Worm (Caenorhabditis elegans) whole organism, L4 larva: ENCODE results near the gene ZK938.3.
A peak's percentile ranks its signal among the peaks of the same experiment; 100 is the strongest.

ENCODE experiments used
- D1046.2 ChIP-seq: fragments of 200-800 bp; sonication (Bioruptor generic); IDR thresholded peaks from 2 replicates; pipeline ENCODE4 v1.3.6; 2022; ENCODE audit warnings: missing genetic modification characterization, missing compliant biosample characterization
- F10B5.3 ChIP-seq: sonication (generic microtip); optimal IDR thresholded peaks from 2 replicates; lab custom pipeline; 2016; ENCODE audit warnings: mild to moderate bottlenecking, missing genetic modification characterization, missing compliant biosample characterization
- T26A8.4 ChIP-seq: fragments of 200-800 bp; sonication (Bioruptor generic); IDR thresholded peaks from 2 replicates; pipeline ENCODE4 v1.3.6; 2022; ENCODE audit warnings: missing genetic modification characterization, missing compliant biosample characterization
- arid-1 ChIP-seq: fragments of 200-800 bp; sonication (Bioruptor generic); conservative IDR thresholded peaks from 2 replicates; pipeline ENCODE4 v1.3.6; 2022; ENCODE audit warnings: missing genetic modification reagents, missing genetic modification characterization, missing compliant biosample characterization
- attf-4 ChIP-seq: sonication (generic microtip); optimal IDR thresholded peaks from 3 replicates; lab custom pipeline; 2017; ENCODE audit warnings: missing biosample characterization, missing genetic modification characterization
- ceh-20 ChIP-seq: fragments of 200-800 bp; sonication (Bioruptor generic); IDR thresholded peaks from 2 replicates; pipeline ENCODE4 v1.3.6; 2022; ENCODE audit warnings: missing genetic modification reagents, missing genetic modification characterization, missing compliant biosample characterization
- ceh-62 ChIP-seq: sonication (generic microtip); optimal IDR thresholded peaks from 2 replicates; lab custom pipeline; 2017; ENCODE audit warnings: missing biosample characterization, missing genetic modification characterization
- ceh-82 ChIP-seq: sonication (generic microtip); optimal IDR thresholded peaks from 2 replicates; lab custom pipeline; 2017; ENCODE audit warnings: missing biosample characterization, missing genetic modification characterization
- ces-1 ChIP-seq: fragments of 150-350 bp; sonication (generic microtip); optimal IDR thresholded peaks from 4 replicates; lab custom pipeline; 2014; ENCODE audit warnings: missing biosample characterization, missing genetic modification reagents, missing genetic modification characterization
- cey-2 ChIP-seq: sonication (generic microtip); optimal IDR thresholded peaks from 3 replicates; lab custom pipeline; 2017; ENCODE audit warnings: missing genetic modification characterization, mild to moderate bottlenecking, missing compliant biosample characterization, antibody characterized with exemption, borderline replicate concordance; ENCODE audit not compliant: insufficient read depth
- daf-16 ChIP-seq, 3 experiments: sonication (generic microtip); optimal IDR thresholded peaks; 2 replicates each; lab custom pipeline; 2016 to 2017; ENCODE audit warnings: missing genetic modification characterization in 3 of 3, missing genetic modification reagents in 3 of 3, mild to moderate bottlenecking in 2 of 3, missing compliant biosample characterization in 2 of 3, missing biosample characterization in 1 of 3, moderate library complexity in 1 of 3
- daf-8 ChIP-seq: fragments of 200-800 bp; sonication (Bioruptor generic); IDR thresholded peaks from 2 replicates; pipeline ENCODE4 v1.3.6; 2022; ENCODE audit warnings: missing genetic modification characterization, missing compliant biosample characterization
- dmd-6 ChIP-seq: fragments of 200-800 bp; sonication (Bioruptor generic); IDR thresholded peaks from 2 replicates; pipeline ENCODE4 v1.3.6; 2022; ENCODE audit warnings: missing genetic modification reagents, missing genetic modification characterization, missing compliant biosample characterization
- dmd-8 ChIP-seq: fragments of 200-800 bp; sonication (Bioruptor generic); IDR thresholded peaks from 2 replicates; pipeline ENCODE4 v1.3.6; 2022; ENCODE audit warnings: missing genetic modification characterization, missing compliant biosample characterization
- dpl-1 ChIP-seq: fragments of 150-350 bp; optimal IDR thresholded peaks from 2 replicates; lab custom pipeline; 2014; ENCODE audit warnings: missing biosample characterization, missing genetic modification reagents, missing genetic modification characterization
- duxl-1 ChIP-seq: sonication (generic microtip); optimal IDR thresholded peaks from 2 replicates; lab custom pipeline; 2016; ENCODE audit warnings: mild to moderate bottlenecking, missing genetic modification characterization, moderate library complexity, missing compliant biosample characterization; ENCODE audit not compliant: poor library complexity
- dve-1 ChIP-seq: sonication (generic microtip); optimal IDR thresholded peaks from 2 replicates; lab custom pipeline; 2017; ENCODE audit warnings: antibody characterized with exemption, mild to moderate bottlenecking, missing genetic modification characterization, missing compliant biosample characterization; ENCODE audit not compliant: insufficient read depth
- egl-43 ChIP-seq: fragments of 200-800 bp; sonication (Bioruptor generic); IDR thresholded peaks from 2 replicates; pipeline ENCODE4 v1.3.6; 2022; ENCODE audit warnings: missing genetic modification reagents, missing genetic modification characterization, missing compliant biosample characterization
- hif-1 ChIP-seq, 2 experiments: sonication (generic microtip); optimal IDR thresholded peaks; 2 replicates each; lab custom pipeline; 2016 to 2017; ENCODE audit warnings: missing compliant biosample characterization in 2 of 2, missing genetic modification characterization in 2 of 2, missing genetic modification reagents in 2 of 2, missing genotype in 2 of 2, mild to moderate bottlenecking in 1 of 2
- hlh-11 ChIP-seq: fragments of 200-800 bp; sonication (Bioruptor generic); optimal IDR thresholded peaks from 2 replicates; lab custom pipeline; 2018; ENCODE audit warnings: mild to moderate bottlenecking, missing genetic modification characterization, missing compliant biosample characterization
- hlh-30 ChIP-seq: sonication (generic microtip); optimal IDR thresholded peaks from 2 replicates; lab custom pipeline; 2017; ENCODE audit warnings: antibody characterized with exemption, mild to moderate bottlenecking, missing genetic modification characterization, missing compliant biosample characterization; ENCODE audit not compliant: insufficient read depth
- hmg-1.1 ChIP-seq: fragments of 200-800 bp; sonication (Bioruptor generic); IDR thresholded peaks from 2 replicates; pipeline ENCODE4 v1.3.6; 2022; ENCODE audit warnings: missing genetic modification reagents, missing genetic modification characterization, missing compliant biosample characterization
- lim-7 ChIP-seq: fragments of 200-800 bp; sonication (Bioruptor generic); IDR thresholded peaks from 2 replicates; pipeline ENCODE4 v1.3.6; 2022; ENCODE audit warnings: missing genetic modification characterization, missing compliant biosample characterization
- lin-29 ChIP-seq: fragments of 200-800 bp; sonication (Bioruptor generic); IDR thresholded peaks from 2 replicates; pipeline ENCODE4 v1.3.6; 2022; ENCODE audit warnings: missing genetic modification reagents, missing genetic modification characterization, missing compliant biosample characterization
- lsy-2 ChIP-seq, 2 experiments: fragments of 150-350 bp in 1 of 2; sonication (generic microtip) in 1 of 2; optimal IDR thresholded peaks; 2 replicates each; lab custom pipeline; 2014 to 2017; ENCODE audit warnings: missing biosample characterization in 2 of 2, missing genetic modification characterization in 2 of 2
- mdl-1 ChIP-seq, 2 experiments: fragments of 150-350 bp in 1 of 2; sonication (generic microtip) in 1 of 2; optimal IDR thresholded peaks; 2 replicates each; lab custom pipeline; 2014 to 2017; ENCODE audit warnings: missing biosample characterization in 2 of 2, missing genetic modification characterization in 2 of 2
- mdt-29 ChIP-seq: fragments of 200-800 bp; sonication (Bioruptor generic); IDR thresholded peaks from 2 replicates; pipeline ENCODE4 v1.3.6; 2022; ENCODE audit warnings: missing genetic modification reagents, missing genetic modification characterization, missing compliant biosample characterization
- mes-2 ChIP-seq: sonication (generic microtip); optimal IDR thresholded peaks from 2 replicates; lab custom pipeline; 2016; ENCODE audit warnings: missing genotype, mild to moderate bottlenecking, missing genetic modification characterization, missing compliant biosample characterization; ENCODE audit not compliant: poor library complexity, severe bottlenecking
- mxl-3 ChIP-seq: fragments of 200-800 bp; sonication (Bioruptor generic); optimal IDR thresholded peaks from 2 replicates; lab custom pipeline; 2018; ENCODE audit warnings: mild to moderate bottlenecking, missing genetic modification characterization, missing compliant biosample characterization
- nhr-102 ChIP-seq: sonication (generic microtip); optimal IDR thresholded peaks from 2 replicates; lab custom pipeline; 2016; ENCODE audit warnings: mild to moderate bottlenecking, missing genetic modification characterization, moderate library complexity, missing compliant biosample characterization
- nhr-11 ChIP-seq: fragments of 150-350 bp; optimal IDR thresholded peaks from 2 replicates; lab custom pipeline; 2014; ENCODE audit warnings: missing biosample characterization, missing genetic modification characterization
- nhr-111 ChIP-seq: fragments of 200-800 bp; sonication (Bioruptor generic); optimal IDR thresholded peaks from 2 replicates; lab custom pipeline; 2018; ENCODE audit warnings: mild to moderate bottlenecking, missing genetic modification characterization, missing compliant biosample characterization
- nhr-237 ChIP-seq: sonication (generic microtip); optimal IDR thresholded peaks from 2 replicates; lab custom pipeline; 2017; ENCODE audit warnings: missing biosample characterization, missing genetic modification characterization
- nhr-25 ChIP-seq: sonication (generic microtip); optimal IDR thresholded peaks from 2 replicates; lab custom pipeline; 2017; ENCODE audit warnings: missing genetic modification characterization, mild to moderate bottlenecking, missing compliant biosample characterization, antibody characterized with exemption, moderate library complexity, borderline replicate concordance; ENCODE audit not compliant: insufficient read depth
- nhr-28 ChIP-seq: fragments of 150-350 bp; optimal IDR thresholded peaks from 2 replicates; lab custom pipeline; 2014; ENCODE audit warnings: missing biosample characterization, missing genetic modification characterization
- nhr-41 ChIP-seq: fragments of 200-800 bp; sonication (Bioruptor generic); IDR thresholded peaks from 2 replicates; pipeline ENCODE4 v1.3.6; 2022; ENCODE audit warnings: missing genetic modification reagents, missing genetic modification characterization, missing compliant biosample characterization
- nhr-77 ChIP-seq: fragments of 150-350 bp; optimal IDR thresholded peaks from 2 replicates; lab custom pipeline; 2014; ENCODE audit warnings: missing biosample characterization, missing genetic modification characterization
- pqm-1 ChIP-seq: sonication (generic microtip); optimal IDR thresholded peaks from 2 replicates; lab custom pipeline; 2017; ENCODE audit warnings: missing biosample characterization, missing genetic modification characterization
- rbr-2 ChIP-seq: sonication (generic microtip); optimal IDR thresholded peaks from 2 replicates; lab custom pipeline; 2016; ENCODE audit warnings: missing genotype, missing genetic modification characterization, missing compliant biosample characterization
- set-16 ChIP-seq: fragments of 200-800 bp; sonication (Bioruptor generic); IDR thresholded peaks from 2 replicates; pipeline ENCODE4 v1.3.6; 2022; ENCODE audit warnings: missing genetic modification reagents, missing genetic modification characterization, missing compliant biosample characterization
- snpc-1.2 ChIP-seq: fragments of 200-800 bp; sonication (Bioruptor generic); IDR thresholded peaks from 2 replicates; pipeline ENCODE4 v1.3.6; 2022; ENCODE audit warnings: missing genetic modification reagents, missing genetic modification characterization, missing compliant biosample characterization
- tag-97 ChIP-seq: fragments of 200-800 bp; sonication (Bioruptor generic); IDR thresholded peaks from 2 replicates; pipeline ENCODE4 v1.3.6; 2022; ENCODE audit warnings: missing genetic modification characterization, missing compliant biosample characterization
- unc-130 ChIP-seq: sonication (generic microtip); optimal IDR thresholded peaks from 2 replicates; lab custom pipeline; 2016; ENCODE audit warnings: missing genetic modification reagents, missing genetic modification characterization, missing compliant biosample characterization
- unc-62 ChIP-seq, 3 experiments: fragments of 150-350 bp in 1 of 3; sonication (generic microtip); optimal IDR thresholded peaks in 2 of 3; peaks in 1 of 3; 1 replicate in 1 of 3; 2 replicates in 2 of 3; lab custom pipeline; 2014 to 2017; ENCODE audit warnings: missing biosample characterization in 3 of 3, missing genetic modification characterization in 3 of 3, missing genetic modification reagents in 3 of 3, missing genotype in 1 of 3
- zag-1 ChIP-seq: fragments of 150-350 bp; optimal IDR thresholded peaks from 2 replicates; lab custom pipeline; 2014; ENCODE audit warnings: missing biosample characterization, missing genetic modification characterization
- zfp-2 ChIP-seq: sonication (generic microtip); optimal IDR thresholded peaks from 2 replicates; lab custom pipeline; 2016; ENCODE audit warnings: mild to moderate bottlenecking, missing genetic modification characterization, missing compliant biosample characterization
- zfp-3 ChIP-seq: fragments of 200-800 bp; sonication (Bioruptor generic); conservative IDR thresholded peaks from 2 replicates; pipeline ENCODE4 v1.3.6; 2022; ENCODE audit warnings: missing genetic modification reagents, missing genetic modification characterization, missing compliant biosample characterization

The ZK938.3 gene

DNA sequence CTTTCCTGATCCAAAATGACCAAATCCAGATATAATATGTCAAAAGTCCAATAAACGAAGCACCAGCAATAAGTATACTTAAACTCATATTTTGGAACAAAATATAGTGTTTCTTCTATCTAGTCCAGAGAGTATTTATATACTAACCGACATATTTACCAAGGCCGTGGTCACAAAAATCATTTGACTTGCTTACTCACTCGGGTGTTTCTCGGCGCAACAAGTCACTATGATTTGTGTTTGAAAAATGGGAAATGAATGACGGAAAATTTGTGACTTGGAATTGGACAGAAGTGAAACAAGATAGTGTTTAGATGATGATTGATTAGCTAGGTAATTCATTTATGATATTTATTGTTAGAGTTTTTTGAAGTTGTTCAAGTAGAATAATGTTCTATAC is 33.5 kb downstream of the ZK938.3 start, which contains the start of gene cyp-13A5:
cyp-13A5 (minus strand) TSS at position 112 of the 400 bp plus-strand sequence.
- TF ChIP-seq nhr-25 (tag; lab: Kevin White, UChicago) (no peak), dve-1 (tag; lab: Kevin White, UChicago) (peak; percentile 28), nhr-41 (GFP tag; lab: Robert Waterston, UW) (no peak), cey-2 (tag; lab: Kevin White, UChicago) (no peak), mxl-3 (GFP tag; lab: Kevin White, UChicago) (peak; percentile 26), nhr-77 (tag; lab: Kevin White, UChicago) (peak; percentile 73), daf-8 (GFP tag; lab: Robert Waterston, UW) (no peak), nhr-102 (tag; lab: Kevin White, UChicago) (peak; percentile 64), zfp-2 (tag; lab: Kevin White, UChicago) (no peak), mes-2 (tag; lab: Kevin White, UChicago) (no peak), ceh-82 (tag; lab: Kevin White, UChicago) (no peak), F10B5.3 (tag; lab: Kevin White, UChicago) (no peak), mdt-29 (GFP tag; lab: Robert Waterston, UW) (no peak), rbr-2 (tag; lab: Kevin White, UChicago) (no peak), unc-130 (GFP tag; lab: Kevin White, UChicago) (no peak), D1046.2 (GFP tag; lab: Robert Waterston, UW) (no peak), ces-1 (GFP tag; lab: Kevin White, UChicago) (no peak), unc-62 (GFP tag; optimal IDR thresholded peaks at IDR 0.05 in 1 of 2; lab: Kevin White, UChicago) (peak in 1 of 2 experiments; percentile 77), unc-62 (tag; optimal IDR thresholded peaks at IDR 0.05; lab: Kevin White, UChicago) (no peak), ceh-62 (tag; lab: Kevin White, UChicago) (no peak), hlh-30 (tag; lab: Kevin White, UChicago) (peak; percentile 76), nhr-237 (tag; lab: Kevin White, UChicago) (no peak), egl-43 (GFP tag; lab: Robert Waterston, UW) (no peak), lin-29 (no peak), pqm-1 (peak; percentile 59), nhr-11 (peak; percentile 19), snpc-1.2 (GFP tag; lab: Robert Waterston, UW) (no peak), nhr-28 (tag; lab: Kevin White, UChicago) (peak; percentile 89), ceh-20 (peak; percentile 43; the same call in 1 of the 2 replicates), hlh-11 (tag; lab: Kevin White, UChicago) (peak; percentile 73), nhr-111 (GFP tag; lab: Kevin White, UChicago) (no peak), daf-16 (GFP tag; optimal IDR thresholded peaks at IDR 0.05; lab: Kevin White, UChicago) (no peak), daf-16 (tag; optimal IDR thresholded peaks at IDR 0.05; lab: Kevin White, UChicago) (peak; percentile 83), mdl-1 (tag; optimal IDR thresholded peaks at IDR 0.05; lab: Kevin White, UChicago) (peak in 1 of 2 experiments; percentile 46), dmd-6 (GFP tag; lab: Robert Waterston, UW) (peak; percentile 82), arid-1 (GFP tag; lab: Robert Waterston, UW) (no peak)

DNA sequence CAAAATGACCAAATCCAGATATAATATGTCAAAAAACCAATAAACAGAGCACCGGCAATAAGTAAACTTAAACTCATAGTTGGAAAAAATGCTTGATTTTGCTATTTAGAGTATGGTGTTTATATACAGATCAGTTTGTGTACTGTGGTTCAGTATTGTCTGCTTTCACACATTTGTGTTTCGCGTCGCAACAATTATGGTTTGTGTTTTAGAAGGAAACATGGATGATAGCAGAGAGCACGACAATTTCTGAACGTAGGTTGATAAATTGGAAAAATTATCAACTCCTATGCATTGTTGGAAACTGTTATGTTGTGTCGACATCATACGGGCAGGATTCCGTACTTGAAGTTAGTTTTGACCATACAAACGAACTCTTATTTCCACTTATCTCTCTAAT is 36.1 kb downstream of the ZK938.3 start, which contains the start of gene cyp-13A4:
cyp-13A4 (minus strand) TSS at position 77 of the 400 bp plus-strand sequence.
- TF ChIP-seq nhr-28 (tag; lab: Kevin White, UChicago) (peak; percentile 58), nhr-11 (no peak), hif-1 (tag; optimal IDR thresholded peaks at IDR 0.05; lab: Kevin White, UChicago) (no peak), cey-2 (tag; lab: Kevin White, UChicago) (no peak), hmg-1.1 (no peak), nhr-77 (tag; lab: Kevin White, UChicago) (no peak), zag-1 (tag; lab: Kevin White, UChicago) (no peak), T26A8.4 (GFP tag; lab: Robert Waterston, UW) (no peak), mdl-1 (tag; optimal IDR thresholded peaks at IDR 0.05; lab: Kevin White, UChicago) (no peak), nhr-237 (tag; lab: Kevin White, UChicago) (no peak), lsy-2 (tag; optimal IDR thresholded peaks at IDR 0.05; lab: Kevin White, UChicago) (no peak), duxl-1 (tag; lab: Kevin White, UChicago) (no peak), lim-7 (GFP tag; lab: Robert Waterston, UW) (no peak), egl-43 (GFP tag; lab: Robert Waterston, UW) (no peak), zfp-3 (no peak), tag-97 (GFP tag; lab: Robert Waterston, UW) (no peak), mxl-3 (GFP tag; lab: Kevin White, UChicago) (no peak), dmd-8 (GFP tag; lab: Robert Waterston, UW) (no peak), attf-4 (no peak), set-16 (GFP tag; lab: Robert Waterston, UW) (no peak), dpl-1 (no peak)
